Fruit fly (Drosophila melanogaster): ENCODE results near the gene mld.

mld gene

dm6 chr3R:24565748-24566239 lies 19.7 kb upstream of the mld start:
- TF ChIP-seq dac (GFP tag; optimal IDR thresholded peaks at IDR 0.05) (no peak), svp (GFP tag) (peak; percentile 79), CG8632 (GFP tag; optimal IDR thresholded peaks at IDR 0.05) (peak; percentile 17), CG16779 (tag; optimal IDR thresholded peaks at IDR 0.05) (peak; percentile 72), topi (GFP tag; optimal IDR thresholded peaks at IDR 0.05) (peak; percentile 1), CG3919 (GFP tag; optimal IDR thresholded peaks at IDR 0.05) (peak; percentile 23), CG7368 (GFP tag; optimal IDR thresholded peaks at IDR 0.05) (no peak), Gug (GFP tag; IDR thresholded peaks at IDR 0.05) (no peak), CG15336 (GFP tag; IDR thresholded peaks at IDR 0.05) (peak; percentile 62), CG6792 (GFP tag; optimal IDR thresholded peaks at IDR 0.05) (peak; percentile 12), Ets96B (tag; optimal IDR thresholded peaks at IDR 0.05) (no peak), Eip93F (GFP tag; optimal IDR thresholded peaks at IDR 0.05) (peak; percentile 33), CG9139 (GFP tag; optimal IDR thresholded peaks at IDR 0.05) (peak; percentile 43), CG11902 (GFP tag; optimal IDR thresholded peaks at IDR 0.05) (no peak), esn (GFP tag; optimal IDR thresholded peaks at IDR 0.05) (peak; percentile 33), fd85E (GFP tag; optimal IDR thresholded peaks at IDR 0.05) (peak; percentile 37), CG1621 (tag; optimal IDR thresholded peaks at IDR 0.05) (peak; percentile 2), acj6 (GFP tag; optimal IDR thresholded peaks at IDR 0.05) (no peak), CG34406 (GFP tag; optimal IDR thresholded peaks at IDR 0.05) (peak; percentile 3), spab (GFP tag; optimal IDR thresholded peaks at IDR 0.05) (peak; percentile 31), CG6808 (GFP tag; optimal IDR thresholded peaks at IDR 0.05) (peak; percentile 37), Lpt (GFP tag; optimal IDR thresholded peaks at IDR 0.05) (peak; percentile 16), CG10631 (GFP tag; optimal IDR thresholded peaks at IDR 0.05) (peak; percentile 9), vri (GFP tag; optimal IDR thresholded peaks at IDR 0.05) (peak; percentile 81), CG8119 (GFP tag; IDR thresholded peaks at IDR 0.05) (peak; percentile 61; the same call in 2 of the 3 replicates), Sox14 (GFP tag; optimal IDR thresholded peaks at IDR 0.05) (peak; percentile 39), Hr38 (GFP tag; optimal IDR thresholded peaks at IDR 0.05) (no peak), ss (GFP tag; optimal IDR thresholded peaks at IDR 0.05) (peak; percentile 63 to 80), Hr39 (GFP tag; optimal IDR thresholded peaks at IDR 0.05) (no peak), dsx (GFP tag; optimal IDR thresholded peaks at IDR 0.05; ENCODE audit: poor library complexity, severe bottlenecking) (peak; percentile 64), CG6276 (GFP tag; optimal IDR thresholded peaks at IDR 0.05) (no peak), net (GFP tag; optimal IDR thresholded peaks at IDR 0.05) (peak; percentile 57), Met (GFP tag; optimal IDR thresholded peaks at IDR 0.05) (peak; percentile 36), CG31627 (GFP tag; optimal IDR thresholded peaks at IDR 0.05) (no peak), fkh (GFP tag; optimal IDR thresholded peaks at IDR 0.05) (peak; percentile 97), CG3032 (tag; optimal IDR thresholded peaks at IDR 0.05) (peak; percentile 10), Eip75B (GFP tag; optimal IDR thresholded peaks at IDR 0.05) (peak; percentile 54), Eip78C (GFP tag) (peak; percentile 85), Ets21C (GFP tag; optimal IDR thresholded peaks at IDR 0.05) (no peak), lz (GFP tag; optimal IDR thresholded peaks at IDR 0.05) (no peak), Sox102F (GFP tag; optimal IDR thresholded peaks at IDR 0.05) (peak; percentile 63), Smox (GFP tag; optimal IDR thresholded peaks at IDR 0.05) (peak; percentile 12), fd59A (GFP tag; optimal IDR thresholded peaks at IDR 0.05) (no peak), CG6163 (GFP tag; IDR thresholded peaks at IDR 0.05) (peak; percentile 77; the same call in 2 of the 3 replicates), Sox15 (GFP tag; optimal IDR thresholded peaks at IDR 0.05) (no peak)

Data from whole organism, prepupa.